Worm (Caenorhabditis elegans) whole organism, L3 larva: Measurements from ENCODE around the gene nspe-5.

Experiments
- R02D3.7 ChIP-seq: fragments of 150-350 bp; optimal IDR thresholded peaks from 2 replicates; lab custom pipeline; 2014; ENCODE audit warnings: missing biosample characterization, missing genetic modification characterization
- ZK546.5 ChIP-seq: sonication (generic microtip); optimal IDR thresholded peaks from 2 replicates; lab custom pipeline; 2017; ENCODE audit warnings: missing biosample characterization, missing genetic modification characterization
- aly-2 ChIP-seq: fragments of 150-350 bp; optimal IDR thresholded peaks from 2 replicates; lab custom pipeline; 2014; ENCODE audit warnings: missing biosample characterization, missing genetic modification characterization
- ama-1 ChIP-seq: fragments of 150-350 bp; optimal IDR thresholded peaks from 2 replicates; lab custom pipeline; 2018
- ceh-16 ChIP-seq: sonication (generic microtip); optimal IDR thresholded peaks from 2 replicates; lab custom pipeline; 2017; ENCODE audit warnings: missing biosample characterization, missing genetic modification characterization
- ceh-28 ChIP-seq: fragments of 150-350 bp; optimal IDR thresholded peaks from 2 replicates; lab custom pipeline; 2014; ENCODE audit warnings: missing biosample characterization, missing genetic modification reagents, missing genetic modification characterization
- ceh-82 ChIP-seq: fragments of 150-350 bp; optimal IDR thresholded peaks from 2 replicates; lab custom pipeline; 2014; ENCODE audit warnings: missing biosample characterization, missing genetic modification characterization
- ceh-9 ChIP-seq: sonication (generic microtip); optimal IDR thresholded peaks from 2 replicates; lab custom pipeline; 2018; ENCODE audit warnings: missing biosample characterization, missing genetic modification characterization
- daf-12 ChIP-seq: fragments of 150-350 bp; optimal IDR thresholded peaks from 2 replicates; lab custom pipeline; 2014; ENCODE audit warnings: missing biosample characterization, missing genetic modification reagents, missing genetic modification characterization
- egl-27 ChIP-seq: sonication (generic microtip); optimal IDR thresholded peaks from 4 replicates; lab custom pipeline; 2017; ENCODE audit warnings: missing biosample characterization, missing genetic modification reagents, missing genetic modification characterization
- egl-5 ChIP-seq: fragments of 150-350 bp; optimal IDR thresholded peaks from 2 replicates; lab custom pipeline; 2017; ENCODE audit warnings: missing biosample characterization, missing genetic modification reagents, missing genetic modification characterization, inconsistent platforms
- elt-1 ChIP-seq: fragments of 150-350 bp; optimal IDR thresholded peaks from 2 replicates; lab custom pipeline; 2014; ENCODE audit warnings: missing biosample characterization, missing genetic modification characterization
- elt-2 ChIP-seq: sonication (generic microtip); optimal IDR thresholded peaks from 2 replicates; lab custom pipeline; 2016; ENCODE audit warnings: missing genetic modification reagents, mild to moderate bottlenecking, missing genetic modification characterization, missing compliant biosample characterization
- elt-3 ChIP-seq, 3 experiments: fragments of 150-350 bp in 1 of 3; sonication (generic microtip) in 2 of 3; optimal IDR thresholded peaks; 2 replicates in 2 of 3; 4 replicates in 1 of 3; lab custom pipeline; 2014 to 2017; ENCODE audit warnings: missing biosample characterization in 3 of 3, missing genetic modification characterization in 3 of 3
- eor-1 ChIP-seq, 2 experiments: fragments of 150-350 bp; optimal IDR thresholded peaks; 2 replicates each; lab custom pipeline; 2014 to 2018; ENCODE audit warnings: missing biosample characterization in 2 of 2, missing genetic modification characterization in 2 of 2
- fkh-10 ChIP-seq: sonication (generic microtip); optimal IDR thresholded peaks from 2 replicates; lab custom pipeline; 2017; ENCODE audit warnings: missing biosample characterization, missing genetic modification reagents, missing genetic modification characterization
- fkh-2 ChIP-seq: fragments of 150-350 bp; optimal IDR thresholded peaks from 2 replicates; lab custom pipeline; 2014; ENCODE audit warnings: missing biosample characterization, missing genetic modification reagents, missing genetic modification characterization
- fos-1 ChIP-seq: fragments of 150-350 bp; optimal IDR thresholded peaks from 2 replicates; lab custom pipeline; 2014; ENCODE audit warnings: missing biosample characterization, missing genetic modification characterization
- jun-1 ChIP-seq: fragments of 150-350 bp; optimal IDR thresholded peaks from 2 replicates; lab custom pipeline; 2014; ENCODE audit warnings: missing biosample characterization, missing genetic modification reagents, missing genetic modification characterization
- lin-15B ChIP-seq: fragments of 150-350 bp; optimal IDR thresholded peaks from 2 replicates; lab custom pipeline; 2014; ENCODE audit warnings: missing biosample characterization, missing genetic modification characterization
- lin-39 ChIP-seq: fragments of 150-350 bp; optimal IDR thresholded peaks from 2 replicates; lab custom pipeline; 2018; ENCODE audit warnings: missing biosample characterization, missing genetic modification reagents, missing genetic modification characterization
- lsy-12 ChIP-seq: sonication (generic microtip); optimal IDR thresholded peaks from 2 replicates; lab custom pipeline; 2016; ENCODE audit warnings: mild to moderate bottlenecking, missing genetic modification characterization, missing compliant biosample characterization
- mdl-1 ChIP-seq: fragments of 150-350 bp; optimal IDR thresholded peaks from 2 replicates; lab custom pipeline; 2014; ENCODE audit warnings: missing biosample characterization, missing genetic modification characterization
- mml-1 ChIP-seq: fragments of 150-350 bp; sonication (generic microtip); optimal IDR thresholded peaks from 3 replicates; lab custom pipeline; 2014; ENCODE audit warnings: missing biosample characterization, missing genetic modification characterization
- nfya-1 ChIP-seq: sonication (generic microtip); optimal IDR thresholded peaks from 2 replicates; lab custom pipeline; 2017; ENCODE audit warnings: missing genetic modification characterization, mild to moderate bottlenecking, missing compliant biosample characterization, antibody characterized with exemption, moderate library complexity; ENCODE audit not compliant: insufficient read depth
- nhr-11 ChIP-seq: fragments of 150-350 bp; optimal IDR thresholded peaks from 2 replicates; lab custom pipeline; 2014; ENCODE audit warnings: missing biosample characterization, missing genetic modification characterization
- nhr-12 ChIP-seq: fragments of 150-350 bp; optimal IDR thresholded peaks from 2 replicates; lab custom pipeline; 2014; ENCODE audit warnings: missing biosample characterization, missing genetic modification characterization
- nhr-23 ChIP-seq: fragments of 150-350 bp; optimal IDR thresholded peaks from 2 replicates; lab custom pipeline; 2014; ENCODE audit warnings: missing biosample characterization, missing genetic modification reagents, missing genetic modification characterization
- nhr-237 ChIP-seq: fragments of 150-350 bp; optimal IDR thresholded peaks from 2 replicates; lab custom pipeline; 2014; ENCODE audit warnings: missing biosample characterization, missing genetic modification characterization
- nhr-25 ChIP-seq: sonication (generic microtip); optimal IDR thresholded peaks from 2 replicates; lab custom pipeline; 2017; ENCODE audit warnings: missing biosample characterization, missing genetic modification characterization
- nhr-28 ChIP-seq: fragments of 150-350 bp; optimal IDR thresholded peaks from 2 replicates; lab custom pipeline; 2014; ENCODE audit warnings: missing biosample characterization, missing genetic modification characterization
- nhr-43 ChIP-seq: sonication (generic microtip); optimal IDR thresholded peaks from 2 replicates; lab custom pipeline; 2016; ENCODE audit warnings: mild to moderate bottlenecking, missing genetic modification characterization, missing compliant biosample characterization; ENCODE audit not compliant: poor library complexity, severe bottlenecking
- nhr-67 ChIP-seq: fragments of 150-350 bp; optimal IDR thresholded peaks from 2 replicates; lab custom pipeline; 2014; ENCODE audit warnings: missing biosample characterization, missing genetic modification characterization
- nhr-76 ChIP-seq: fragments of 150-350 bp; sonication (generic microtip); optimal IDR thresholded peaks from 5 replicates; lab custom pipeline; 2014; ENCODE audit warnings: missing biosample characterization, missing genetic modification characterization
- nhr-77 ChIP-seq: fragments of 150-350 bp; optimal IDR thresholded peaks from 2 replicates; lab custom pipeline; 2014; ENCODE audit warnings: missing biosample characterization, missing genetic modification characterization
- pha-4 ChIP-seq: fragments of 150-350 bp; optimal IDR thresholded peaks from 2 replicates; lab custom pipeline; 2014; ENCODE audit warnings: missing biosample characterization, missing genetic modification reagents, missing genetic modification characterization
- pqm-1 ChIP-seq: fragments of 150-350 bp; optimal IDR thresholded peaks from 2 replicates; lab custom pipeline; 2017; ENCODE audit warnings: missing biosample characterization, missing genetic modification characterization, inconsistent platforms
- sea-2 ChIP-seq: fragments of 150-350 bp; sonication (generic microtip); optimal IDR thresholded peaks from 4 replicates; lab custom pipeline; 2014; ENCODE audit warnings: missing biosample characterization, missing genetic modification reagents, missing genetic modification characterization
- skn-1 ChIP-seq: fragments of 150-350 bp; optimal IDR thresholded peaks from 2 replicates; lab custom pipeline; 2014; ENCODE audit warnings: missing biosample characterization, missing genetic modification characterization
- snpc-4 ChIP-seq: fragments of 150-350 bp; optimal IDR thresholded peaks from 2 replicates; lab custom pipeline; 2014; ENCODE audit warnings: missing biosample characterization, missing genetic modification characterization
- tbx-2 ChIP-seq: sonication (generic microtip); optimal IDR thresholded peaks from 2 replicates; lab custom pipeline; 2016; ENCODE audit warnings: mild to moderate bottlenecking, missing genetic modification characterization, missing compliant biosample characterization
- unc-39 ChIP-seq: sonication (generic microtip); optimal IDR thresholded peaks from 4 replicates; lab custom pipeline; 2017; ENCODE audit warnings: missing biosample characterization, missing genetic modification characterization
- unc-62 ChIP-seq: fragments of 150-350 bp; sonication (generic microtip); optimal IDR thresholded peaks from 4 replicates; lab custom pipeline; 2014; ENCODE audit warnings: missing biosample characterization, missing genetic modification reagents, missing genetic modification characterization
- zag-1 ChIP-seq: fragments of 150-350 bp; optimal IDR thresholded peaks from 2 replicates; lab custom pipeline; 2014; ENCODE audit warnings: missing biosample characterization, missing genetic modification characterization
- ztf-11 ChIP-seq: fragments of 150-350 bp; optimal IDR thresholded peaks from 2 replicates; lab custom pipeline; 2014; ENCODE audit warnings: missing biosample characterization, missing genetic modification characterization
- ztf-4 ChIP-seq: fragments of 150-350 bp; optimal IDR thresholded peaks from 2 replicates; lab custom pipeline; 2014; ENCODE audit warnings: missing biosample characterization, missing genetic modification characterization

The nspe-5 gene

ce11 chrII:12628566-12628965 is at the start of gene nspe-5:
nspe-5 (plus strand) TSS chrII:12628866.
- TF ChIP-seq aly-2 (tag; lab: Kevin White, UChicago) (no peak), nhr-25 (tag; lab: Kevin White, UChicago) (peak; percentile 9)
- TF ChIP-seq, all 47 proteins: peak for 1

- TF ChIP-seq fos-1 (tag; lab: Kevin White, UChicago) (no peak), eor-1 (tag; optimal IDR thresholded peaks at IDR 0.05; lab: Kevin White, UChicago) (no peak), nfya-1 (no peak), pqm-1 (tag; lab: Kevin White, UChicago) (peak; percentile 63), nhr-237 (tag; lab: Kevin White, UChicago) (no peak), ztf-4 (no peak), lin-39 (no peak), ceh-82 (no peak), elt-2 (peak; percentile 31), egl-27 (tag; lab: Kevin White, UChicago) (no peak), tbx-2 (tag; lab: Kevin White, UChicago) (no peak), unc-39 (tag; lab: Kevin White, UChicago) (no peak)
These were observed 47.7 kb upstream of the nspe-5 start, which contains the start of gene clec-4 for ce11 chrII:12580952-12581351. clec-4 (minus strand) TSS chrII:12581113.

- TF ChIP-seq mdl-1, result no peak
- TF ChIP-seq pqm-1 (tag; lab: Kevin White, UChicago), result no peak
- TF ChIP-seq fos-1 (tag; lab: Kevin White, UChicago), result no peak
- no peak for TF ChIP-seq elt-3 (tag; optimal IDR thresholded peaks at IDR 0.05; lab: Kevin White, UChicago)
- no peak for TF ChIP-seq nhr-77 (tag; lab: Kevin White, UChicago)
- no peak for TF ChIP-seq nhr-237 (tag; lab: Kevin White, UChicago)
- TF ChIP-seq aly-2 (tag; lab: Kevin White, UChicago), result no peak
- no peak for TF ChIP-seq ceh-9 (tag; lab: Kevin White, UChicago)
- TF ChIP-seq ceh-82, result no peak
- no peak for TF ChIP-seq elt-1
- TF ChIP-seq nhr-67 (tag; lab: Kevin White, UChicago), result no peak
- no peak for TF ChIP-seq nhr-43 (tag; lab: Kevin White, UChicago)
- no peak for TF ChIP-seq mml-1 (tag; lab: Kevin White, UChicago)
- peak; percentile 23 for TF ChIP-seq pha-4 (tag; lab: Kevin White, UChicago)
- TF ChIP-seq tbx-2 (tag; lab: Kevin White, UChicago), result no peak
- no peak for TF ChIP-seq lsy-12 (tag; lab: Kevin White, UChicago)
- TF ChIP-seq daf-12 (tag; lab: Kevin White, UChicago), result no peak
- no peak for TF ChIP-seq unc-39 (tag; lab: Kevin White, UChicago)
- TF ChIP-seq nhr-23 (tag; lab: Kevin White, UChicago), result peak; percentile 0
- TF ChIP-seq zag-1 (tag; lab: Kevin White, UChicago), result no peak
- TF ChIP-seq egl-27 (tag; lab: Kevin White, UChicago), result no peak
- no peak for TF ChIP-seq ZK546.5 (tag; lab: Kevin White, UChicago)
- TF ChIP-seq egl-5, result peak; percentile 37
- TF ChIP-seq nhr-25 (tag; lab: Kevin White, UChicago), result peak; percentile 56
- no peak for TF ChIP-seq snpc-4 (tag; lab: Kevin White, UChicago)
- no peak for TF ChIP-seq ceh-16
- TF ChIP-seq skn-1 (tag; lab: Kevin White, UChicago), result no peak
- no peak for TF ChIP-seq nhr-76
- TF ChIP-seq ztf-11 (tag; lab: Kevin White, UChicago), result no peak
- no peak for TF ChIP-seq nhr-28 (tag; lab: Kevin White, UChicago)
- TF ChIP-seq ceh-28 (tag; lab: Kevin White, UChicago), result peak; percentile 78
- no peak for TF ChIP-seq nhr-12 (tag; lab: Kevin White, UChicago)
- no peak for TF ChIP-seq jun-1 (tag; lab: Kevin White, UChicago)
- TF ChIP-seq sea-2 (GFP tag; lab: Kevin White, UChicago), result no peak
- no peak for TF ChIP-seq ztf-4
- TF ChIP-seq eor-1 (tag; optimal IDR thresholded peaks at IDR 0.05; lab: Kevin White, UChicago), result no peak
- no peak for TF ChIP-seq fkh-2 (tag; lab: Kevin White, UChicago)
- TF ChIP-seq lin-15B (tag; lab: Kevin White, UChicago), result peak; percentile 81
- TF ChIP-seq R02D3.7 (tag; lab: Kevin White, UChicago), result no peak
- no peak for TF ChIP-seq lin-39
- TF ChIP-seq unc-62 (GFP tag; lab: Kevin White, UChicago), result no peak
- peak; percentile 5 for TF ChIP-seq elt-2
- no peak for TF ChIP-seq ama-1 (lab: Kevin White, UChicago)
- TF ChIP-seq nhr-11 (tag; lab: Kevin White, UChicago), result no peak
- TF ChIP-seq fkh-10, result no peak
- TF ChIP-seq nfya-1, result peak; percentile 46
These were observed 24.7 kb upstream of the nspe-5 start, which contains the start of the genes ceh-100 and lips-15 for ce11 chrII:12603667-12604621. ceh-100 (minus strand) TSS chrII:12603680. lips-15 (plus strand) TSS chrII:12604386.
